Fruit fly (Drosophila melanogaster) whole organism, embryonic: Measurements from ENCODE around the gene CG7182.
A peak's percentile ranks its signal among the peaks of the same experiment; 100 is the strongest.

Source experiments
- Bteb2 ChIP-seq: fragments of 200-800 bp; sonication (Bioruptor generic); optimal IDR thresholded peaks from 2 replicates; lab custom pipeline; 2016; ENCODE audit warnings: missing biosample characterization, missing genetic modification characterization
- CG10147 ChIP-seq: fragments of 200-800 bp; sonication (Bioruptor generic); optimal IDR thresholded peaks from 2 replicates; lab custom pipeline; 2019; ENCODE audit warnings: missing biosample characterization, mild to moderate bottlenecking, missing genetic modification characterization, moderate library complexity
- CG1024 ChIP-seq: fragments of 200-800 bp; sonication (Bioruptor generic); IDR thresholded peaks from 2 replicates; pipeline ENCODE4 v1.3.6; 2022; ENCODE audit warnings: missing biosample characterization, missing genetic modification characterization
- CG10267 ChIP-seq: fragments of 200-800 bp; sonication (Bioruptor generic); optimal IDR thresholded peaks from 2 replicates; lab custom pipeline; 2018; ENCODE audit warnings: missing biosample characterization, mild to moderate bottlenecking, missing genetic modification characterization, moderate library complexity
- CG11398 ChIP-seq: fragments of 200-800 bp; sonication (Bioruptor generic); optimal IDR thresholded peaks from 2 replicates; lab custom pipeline; 2016; ENCODE audit warnings: missing biosample characterization, missing genetic modification characterization
- CG12236 ChIP-seq: fragments of 200-800 bp; sonication (Bioruptor generic); optimal IDR thresholded peaks from 2 replicates; lab custom pipeline; 2016; ENCODE audit warnings: missing biosample characterization, missing genetic modification characterization
- CG13424 ChIP-seq: fragments of 200-800 bp; sonication (Bioruptor generic); optimal IDR thresholded peaks from 2 replicates; lab custom pipeline; 2019; ENCODE audit warnings: missing biosample characterization, mild to moderate bottlenecking, missing genetic modification characterization, moderate library complexity
- CG14014 ChIP-seq: fragments of 200-800 bp; sonication (Bioruptor generic); IDR thresholded peaks from 2 replicates; pipeline ENCODE4 v1.3.6; 2022; ENCODE audit warnings: missing biosample characterization, missing genetic modification characterization
- CG15696 ChIP-seq: fragments of 200-800 bp; sonication (Bioruptor generic); optimal IDR thresholded peaks from 2 replicates; lab custom pipeline; 2019; ENCODE audit warnings: missing biosample characterization, mild to moderate bottlenecking, missing genetic modification characterization, moderate library complexity
- CG2199 ChIP-seq: fragments of 200-800 bp; sonication (Bioruptor generic); IDR thresholded peaks from 3 replicates; pipeline ENCODE4 v1.3.6; 2022; ENCODE audit warnings: missing biosample characterization, missing genetic modification characterization
- CG31388 ChIP-seq: fragments of 200-800 bp; sonication (Bioruptor generic); optimal IDR thresholded peaks from 2 replicates; lab custom pipeline; 2016; ENCODE audit warnings: missing biosample characterization, missing genetic modification characterization
- CG33213 ChIP-seq: fragments of 200-800 bp; sonication (Bioruptor generic); optimal IDR thresholded peaks from 3 replicates; lab custom pipeline; 2016; ENCODE audit warnings: missing biosample characterization, missing genetic modification characterization
- CG6854 ChIP-seq: fragments of 200-800 bp; sonication (Bioruptor generic); optimal IDR thresholded peaks from 3 replicates; lab custom pipeline; 2017; ENCODE audit warnings: missing biosample characterization, mild to moderate bottlenecking, missing genetic modification characterization
- CG7372 ChIP-seq: fragments of 200-800 bp; sonication (Bioruptor generic); IDR thresholded peaks from 2 replicates; pipeline ENCODE4 v1.3.6; 2022; ENCODE audit warnings: missing biosample characterization, missing genetic modification characterization
- CG7556 ChIP-seq: fragments of 200-800 bp; sonication (Bioruptor generic); optimal IDR thresholded peaks from 2 replicates; lab custom pipeline; 2017; ENCODE audit warnings: missing biosample characterization, mild to moderate bottlenecking, missing genetic modification characterization
- CG8924 ChIP-seq: fragments of 200-800 bp; optimal IDR thresholded peaks from 3 replicates; lab custom pipeline; 2019; ENCODE audit warnings: missing biosample characterization, mild to moderate bottlenecking, missing genetic modification characterization, moderate library complexity
- CG9932 ChIP-seq: fragments of 200-800 bp; sonication (Bioruptor generic); IDR thresholded peaks from 2 replicates; pipeline ENCODE4 v1.3.6; 2022; ENCODE audit warnings: missing biosample characterization, missing genetic modification characterization
- D19B ChIP-seq: fragments of 200-800 bp; sonication (Bioruptor generic); optimal IDR thresholded peaks from 2 replicates; lab custom pipeline; 2017; ENCODE audit warnings: missing biosample characterization, mild to moderate bottlenecking, missing genetic modification characterization
- Dek ChIP-seq: fragments of 200-800 bp; sonication (Bioruptor generic); optimal IDR thresholded peaks from 3 replicates; lab custom pipeline; 2019; ENCODE audit warnings: missing biosample characterization, mild to moderate bottlenecking, missing genetic modification characterization, moderate library complexity
- Dfd ChIP-seq, 2 experiments: fragments of >200 bp; optimal IDR thresholded peaks; 2 replicates each; lab custom pipeline; 2017; ENCODE audit warnings: missing biosample characterization in 2 of 2, missing genetic modification characterization in 2 of 2
- Dip2 ChIP-seq: fragments of 200-800 bp; sonication (Bioruptor generic); IDR thresholded peaks from 2 replicates; pipeline ENCODE4 v1.3.6; 2022; ENCODE audit warnings: missing biosample characterization, missing genetic modification characterization
- Doc3 ChIP-seq: fragments of 200-800 bp; sonication (Bioruptor generic); IDR thresholded peaks from 3 replicates; pipeline ENCODE4 v1.3.6; 2022; ENCODE audit warnings: missing biosample characterization, missing genetic modification characterization; ENCODE audit not compliant: partially characterized antibody
- Ets97D ChIP-seq: fragments of 200-800 bp; sonication (Bioruptor generic); optimal IDR thresholded peaks from 3 replicates; lab custom pipeline; 2016; ENCODE audit warnings: missing biosample characterization, missing genetic modification characterization
- Fer2 ChIP-seq: fragments of 200-800 bp; sonication (Bioruptor generic); optimal IDR thresholded peaks from 2 replicates; lab custom pipeline; 2018; ENCODE audit warnings: missing biosample characterization, mild to moderate bottlenecking, missing genetic modification characterization, moderate library complexity
- HLH4C ChIP-seq: fragments of 200-800 bp; sonication (Bioruptor generic); IDR thresholded peaks from 3 replicates; pipeline ENCODE4 v1.3.6; 2022; ENCODE audit warnings: missing biosample characterization, missing genetic modification characterization; ENCODE audit not compliant: partially characterized antibody
- HmgZ ChIP-seq: fragments of 200-800 bp; sonication (Bioruptor generic); optimal IDR thresholded peaks from 2 replicates; lab custom pipeline; 2018; ENCODE audit warnings: missing biosample characterization, mild to moderate bottlenecking, missing genetic modification characterization
- Hr78 ChIP-seq, 2 experiments: fragments of 200-800 bp in 1 of 2; fragments of >200 bp in 1 of 2; sonication (Bioruptor generic) in 1 of 2; optimal IDR thresholded peaks; 2 replicates each; lab custom pipeline; 2017 to 2019; ENCODE audit warnings: missing biosample characterization in 2 of 2, missing genetic modification characterization in 2 of 2, mild to moderate bottlenecking in 1 of 2, moderate library complexity in 1 of 2
- MBD-R2 ChIP-seq: fragments of 200-800 bp; sonication (Bioruptor generic); IDR thresholded peaks from 2 replicates; pipeline ENCODE4 v1.3.6; 2022; ENCODE audit warnings: missing biosample characterization, missing genetic modification characterization
- Mrtf ChIP-seq: fragments of 200-800 bp; sonication (Bioruptor generic); IDR thresholded peaks from 3 replicates; pipeline ENCODE4 v1.3.6; 2022; ENCODE audit warnings: missing biosample characterization, missing genetic modification characterization
- Pdp1 ChIP-seq, 2 experiments: fragments of 200-800 bp; sonication (Bioruptor generic); optimal IDR thresholded peaks; 3 replicates each; lab custom pipeline; 2016; ENCODE audit warnings: missing biosample characterization in 2 of 2, missing genetic modification characterization in 2 of 2, mild to moderate bottlenecking in 1 of 2, moderate library complexity in 1 of 2
- Poxn ChIP-seq: fragments of 200-800 bp; sonication (Bioruptor generic); IDR thresholded peaks from 2 replicates; pipeline ENCODE4 v1.3.6; 2022; ENCODE audit warnings: missing biosample characterization, missing genetic modification characterization
- Tbp ChIP-seq: fragments of >200 bp; optimal IDR thresholded peaks from 2 replicates; lab custom pipeline; 2018; ENCODE audit warnings: missing biosample characterization, missing genetic modification characterization
- Xrp1 ChIP-seq: fragments of 200-800 bp; sonication (Bioruptor generic); IDR thresholded peaks from 2 replicates; pipeline ENCODE4 v1.3.6; 2022; ENCODE audit warnings: missing biosample characterization, missing genetic modification characterization
- bab2 ChIP-seq: fragments of 200-800 bp; sonication (Bioruptor generic); optimal IDR thresholded peaks from 2 replicates; lab custom pipeline; 2016; ENCODE audit warnings: missing biosample characterization, missing genetic modification characterization
- chn ChIP-seq: fragments of 200-800 bp; sonication (Bioruptor generic); optimal IDR thresholded peaks from 2 replicates; lab custom pipeline; 2016; ENCODE audit warnings: missing biosample characterization, missing genetic modification characterization
- crp ChIP-seq, 2 experiments: fragments of 200-800 bp; sonication (Bioruptor generic); optimal IDR thresholded peaks; 2 replicates in 1 of 2; 3 replicates in 1 of 2; lab custom pipeline; 2017; ENCODE audit warnings: missing biosample characterization in 2 of 2, missing genetic modification characterization in 2 of 2, mild to moderate bottlenecking in 1 of 2, moderate library complexity in 1 of 2
- gcm ChIP-seq: fragments of 200-800 bp; sonication (Bioruptor generic); optimal IDR thresholded peaks from 2 replicates; lab custom pipeline; 2019; ENCODE audit warnings: missing biosample characterization, mild to moderate bottlenecking, missing genetic modification characterization, moderate library complexity
- lab ChIP-seq: fragments of 200-800 bp; sonication (Bioruptor generic); optimal IDR thresholded peaks from 3 replicates; lab custom pipeline; 2017; ENCODE audit warnings: missing biosample characterization, missing genetic modification characterization, mild to moderate bottlenecking, moderate library complexity, missing genetic modification reagents
- luna ChIP-seq: fragments of 200-800 bp; sonication (Bioruptor generic); optimal IDR thresholded peaks from 2 replicates; lab custom pipeline; 2016; ENCODE audit warnings: missing biosample characterization, missing genetic modification characterization
- nau ChIP-seq: fragments of 200-800 bp; sonication (Bioruptor generic); optimal IDR thresholded peaks from 3 replicates; lab custom pipeline; 2017; ENCODE audit warnings: missing biosample characterization, mild to moderate bottlenecking, missing genetic modification characterization, missing genetic modification reagents
- p53 ChIP-seq: fragments of 200-800 bp; sonication (Bioruptor generic); optimal IDR thresholded peaks from 2 replicates; lab custom pipeline; 2016; ENCODE audit warnings: missing biosample characterization, missing genetic modification characterization
- phol ChIP-seq: fragments of 200-800 bp; sonication (Bioruptor generic); optimal IDR thresholded peaks from 3 replicates; lab custom pipeline; 2018; ENCODE audit warnings: missing biosample characterization, mild to moderate bottlenecking, missing genetic modification characterization, moderate library complexity
- pum ChIP-seq: fragments of 200-800 bp; sonication (Bioruptor generic); optimal IDR thresholded peaks from 2 replicates; lab custom pipeline; 2016; ENCODE audit warnings: missing biosample characterization, missing genetic modification characterization
- pzg ChIP-seq: fragments of 200-800 bp; sonication (Bioruptor generic); optimal IDR thresholded peaks from 3 replicates; lab custom pipeline; 2018; ENCODE audit warnings: missing biosample characterization, mild to moderate bottlenecking, missing genetic modification characterization, moderate library complexity
- scrt ChIP-seq: fragments of 200-800 bp; sonication (Bioruptor generic); optimal IDR thresholded peaks from 2 replicates; lab custom pipeline; 2018; ENCODE audit warnings: missing biosample characterization, mild to moderate bottlenecking, missing genetic modification characterization, moderate library complexity
- sob ChIP-seq: fragments of 200-800 bp; sonication (Bioruptor generic); IDR thresholded peaks from 2 replicates; pipeline ENCODE4 v1.3.6; 2022; ENCODE audit warnings: missing biosample characterization, missing genetic modification characterization
- sug ChIP-seq: fragments of 200-800 bp; optimal IDR thresholded peaks from 2 replicates; lab custom pipeline; 2019; ENCODE audit warnings: missing biosample characterization, mild to moderate bottlenecking, missing genetic modification characterization, moderate library complexity
- tap ChIP-seq: fragments of 200-800 bp; optimal IDR thresholded peaks from 3 replicates; lab custom pipeline; 2019; ENCODE audit warnings: missing biosample characterization, mild to moderate bottlenecking, missing genetic modification characterization, moderate library complexity
- tll ChIP-seq, 2 experiments: fragments of 200-800 bp in 1 of 2; fragments of >200 bp in 1 of 2; sonication (Bioruptor generic) in 1 of 2; optimal IDR thresholded peaks; 2 replicates each; lab custom pipeline; 2017 to 2019; ENCODE audit warnings: missing biosample characterization in 2 of 2, missing genetic modification characterization in 2 of 2, mild to moderate bottlenecking in 1 of 2, moderate library complexity in 1 of 2
- vvl ChIP-seq: fragments of 200-800 bp; sonication (Bioruptor generic); IDR thresholded peaks from 2 replicates; pipeline ENCODE4 v1.3.6; 2022; ENCODE audit warnings: missing biosample characterization, missing genetic modification characterization

The CG7182 gene

dm6 chr3L:8338921-8339320, 7.3 kb downstream of the CG7182 start, which contains the start of gene Pex2 (continued):
- TF ChIP-seq CG14014 (GFP tag; lab: Robert Waterston, UW) (no peak), HLH4C (GFP tag; lab: Robert Waterston, UW) (peak; percentile 37; the same call in 1 of the 3 replicates), MBD-R2 (GFP tag; lab: Robert Waterston, UW) (peak; percentile 39; the same call in 1 of the 2 replicates), chn (GFP tag; lab: Kevin White, UChicago) (no peak), D19B (GFP tag; lab: Kevin White, UChicago) (no peak), vvl (no peak), CG15696 (no peak), bab2 (no peak), Tbp (no peak), CG6854 (GFP tag; lab: Kevin White, UChicago) (no peak), Dfd (GFP tag; optimal IDR thresholded peaks at IDR 0.05; lab: Kevin White, UChicago) (no peak), Ets97D (no peak), pzg (peak; percentile 64), Poxn (GFP tag; lab: Robert Waterston, UW) (no peak), Bteb2 (no peak), CG7556 (GFP tag; lab: Kevin White, UChicago) (no peak), sob (GFP tag; lab: Robert Waterston, UW) (peak; percentile 8; the same call in 1 of the 2 replicates), luna (GFP tag; lab: Kevin White, UChicago) (no peak), CG10147 (no peak), nau (no peak), CG12236 (GFP tag; lab: Kevin White, UChicago) (no peak), HmgZ (peak; percentile 76), Fer2 (tag; lab: Kevin White, UChicago) (no peak), gcm (peak; percentile 15), CG8924 (tag; lab: Kevin White, UChicago) (no peak), crp (GFP tag; optimal IDR thresholded peaks at IDR 0.05; lab: Kevin White, UChicago) (peak in 1 of 2 experiments; percentile 18), CG31388 (GFP tag; lab: Kevin White, UChicago) (no peak), Doc3 (GFP tag; lab: Robert Waterston, UW) (0 out of 3 replicates have a peak, but pooled peaks have one; percentile 21), CG33213 (peak; percentile 13), Hr78 (GFP tag; optimal IDR thresholded peaks at IDR 0.05; lab: Kevin White, UChicago) (peak in 1 of 2 experiments; percentile 60), Dek (tag; lab: Kevin White, UChicago) (no peak), CG13424 (tag; lab: Kevin White, UChicago) (no peak), CG9932 (peak; percentile 22; the same call in 1 of the 2 replicates), Xrp1 (GFP tag; lab: Robert Waterston, UW) (no peak), Mrtf (GFP tag; lab: Robert Waterston, UW) (no peak), Pdp1 (GFP tag; optimal IDR thresholded peaks at IDR 0.05; lab: Kevin White, UChicago) (no peak), phol (tag; lab: Kevin White, UChicago) (peak; percentile 91), tap (tag; lab: Kevin White, UChicago) (peak; percentile 1), CG11398 (GFP tag; lab: Kevin White, UChicago) (no peak), CG1024 (GFP tag; lab: Robert Waterston, UW) (no peak), sug (peak; percentile 28), tll (GFP tag; optimal IDR thresholded peaks at IDR 0.05; lab: Kevin White, UChicago) (no peak), scrt (no peak), p53 (GFP tag; lab: Kevin White, UChicago) (no peak), pum (GFP tag; lab: Kevin White, UChicago) (no peak), CG7372 (GFP tag; lab: Robert Waterston, UW) (no peak), Dip2 (GFP tag; lab: Robert Waterston, UW) (no peak), CG2199 (GFP tag; lab: Robert Waterston, UW) (no peak), lab (GFP tag; lab: Kevin White, UChicago) (peak; percentile 30), CG10267 (peak; percentile 96)
